Fruit fly (Drosophila melanogaster): ENCODE data around the gene CG3558.

dm6 chr2L:2966917-2967316 is 25.8 kb upstream of the CG3558 start:
- no peak for TF ChIP-seq psq (optimal IDR thresholded peaks at IDR 0.05)
- no peak for TF ChIP-seq Myc (optimal IDR thresholded peaks at IDR 0.05)

Measured in Kc167 (cell line).